Fruit fly (Drosophila melanogaster): Measurements from ENCODE around the gene Ctl2.

Gene Ctl2

DNA sequence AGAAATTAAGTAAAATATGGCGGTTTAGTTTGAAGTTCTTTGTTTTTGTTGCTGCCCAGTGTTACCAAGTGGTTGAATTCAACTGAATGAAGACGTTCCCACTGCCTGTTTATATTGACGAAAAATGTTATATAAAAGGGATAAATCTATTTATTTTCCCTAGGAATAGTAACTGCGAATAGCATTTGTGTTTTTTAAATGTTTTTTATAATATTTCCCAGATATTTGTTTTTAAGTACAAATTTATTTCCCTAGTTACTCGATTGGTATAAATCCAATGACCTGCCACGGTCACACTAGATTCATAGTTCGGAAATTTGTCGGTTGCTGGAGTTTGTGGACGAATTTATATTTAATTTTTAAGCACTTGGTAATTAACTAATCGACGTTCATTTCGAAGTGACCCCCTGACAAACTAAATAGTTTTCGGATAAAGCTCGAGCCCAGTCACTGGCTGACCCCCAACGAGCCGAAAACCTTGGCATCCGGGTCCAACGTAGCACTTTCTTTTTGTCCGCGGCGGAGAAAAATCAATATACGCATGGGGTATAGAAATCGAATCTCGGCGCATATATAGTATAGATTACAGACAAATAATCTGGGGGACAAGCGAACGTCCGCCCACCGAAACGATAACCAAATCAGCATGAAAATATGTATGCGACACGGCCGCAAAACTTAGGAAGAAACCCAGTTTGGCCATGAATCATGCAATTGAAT lies 7.9 kb downstream of the Ctl2 start, which contains the start of the genes dgt6 and Vha100-1:
Gene dgt6, minus strand, starts transcription at position 71 of the 720 bp plus-strand sequence.
Gene Vha100-1, plus strand, starts transcription at position 292 of the 720 bp plus-strand sequence.
- peak; percentile 43; the same call in 1 of the 3 replicates for TF ChIP-seq Dbx (GFP tag; IDR thresholded peaks at IDR 0.05)
- no peak for TF ChIP-seq CG10543 (GFP tag; optimal IDR thresholded peaks at IDR 0.05)
- TF ChIP-seq CG5180 (GFP tag; optimal IDR thresholded peaks at IDR 0.05) = no peak
- no peak for TF ChIP-seq kah (GFP tag; optimal IDR thresholded peaks at IDR 0.05)
- TF ChIP-seq Jarid2 (GFP tag; optimal IDR thresholded peaks at IDR 0.05) = peak; percentile 32
- no peak for TF ChIP-seq Mrtf (GFP tag; IDR thresholded peaks at IDR 0.05)
- no peak for TF ChIP-seq ara (GFP tag; IDR thresholded peaks at IDR 0.05)
- no peak for TF ChIP-seq lmd (GFP tag; IDR thresholded peaks at IDR 0.05)
- no peak for TF ChIP-seq CG6854 (GFP tag; optimal IDR thresholded peaks at IDR 0.05)
- no peak for TF ChIP-seq CG6765 (GFP tag; optimal IDR thresholded peaks at IDR 0.05)
- TF ChIP-seq Dref (GFP tag; IDR thresholded peaks at IDR 0.05) = peak; percentile 30; the same call in 1 of the 2 replicates
- peak; percentile 4 for TF ChIP-seq exex (tag; optimal IDR thresholded peaks at IDR 0.05)
- TF ChIP-seq insv (GFP tag; optimal IDR thresholded peaks at IDR 0.05) = peak in 1 of 2 experiments; percentile 13
- TF ChIP-seq Hmx (GFP tag; optimal IDR thresholded peaks at IDR 0.05) = no peak
- peak; percentile 38 for TF ChIP-seq BEAF-32 (GFP tag; optimal IDR thresholded peaks at IDR 0.05)
- no peak for TF ChIP-seq CG4282 (GFP tag; optimal IDR thresholded peaks at IDR 0.05)
- no peak for TF ChIP-seq Bteb2 (GFP tag; optimal IDR thresholded peaks at IDR 0.05)
- peak; percentile 22 for TF ChIP-seq CG10654 (GFP tag; optimal IDR thresholded peaks at IDR 0.05)
- TF ChIP-seq Nf-YC (tag; optimal IDR thresholded peaks at IDR 0.05) = no peak
- no peak for TF ChIP-seq slbo (GFP tag; IDR thresholded peaks at IDR 0.05)
- peak; percentile 11 for TF ChIP-seq Elba2 (GFP tag; optimal IDR thresholded peaks at IDR 0.05)
- peak; percentile 6 for TF ChIP-seq CG17186 (GFP tag; optimal IDR thresholded peaks at IDR 0.05)
- TF ChIP-seq klu (GFP tag; IDR thresholded peaks at IDR 0.05) = no peak
- peak; percentile 88 for TF ChIP-seq CG14710 (tag; optimal IDR thresholded peaks at IDR 0.05)
- TF ChIP-seq Scr (GFP tag; IDR thresholded peaks at IDR 0.05; ENCODE audit: partially characterized antibody) = peak; percentile 27; the same call in 1 of the 2 replicates
- no peak for TF ChIP-seq lov (optimal IDR thresholded peaks at IDR 0.05)
- TF ChIP-seq lov (GFP tag; IDR thresholded peaks at IDR 0.05) = 0 out of 3 replicates have a peak, but pooled peaks have one; percentile 11
- TF ChIP-seq gfzf (GFP tag; optimal IDR thresholded peaks at IDR 0.05) = peak; percentile 84
- TF ChIP-seq CG12155 (GFP tag; optimal IDR thresholded peaks at IDR 0.05) = peak; percentile 24
- TF ChIP-seq Six4 (GFP tag; optimal IDR thresholded peaks at IDR 0.05) = no peak
- TF ChIP-seq CG13287 (GFP tag; IDR thresholded peaks at IDR 0.05; ENCODE audit: partially characterized antibody) = peak; percentile 58; the same call in 1 of the 2 replicates
- no peak for TF ChIP-seq CG9215 (GFP tag; IDR thresholded peaks at IDR 0.05)
- no peak for TF ChIP-seq CG31441 (GFP tag; IDR thresholded peaks at IDR 0.05)
- no peak for TF ChIP-seq CG1024 (GFP tag; IDR thresholded peaks at IDR 0.05)
- TF ChIP-seq ham (GFP tag; IDR thresholded peaks at IDR 0.05) = no peak
- peak in 1 of 2 experiments; percentile 61 for TF ChIP-seq Pdp1 (GFP tag; optimal IDR thresholded peaks at IDR 0.05)
- no peak for TF ChIP-seq sc (optimal IDR thresholded peaks at IDR 0.05)
- TF ChIP-seq sc (GFP tag; optimal IDR thresholded peaks at IDR 0.05) = no peak
- TF ChIP-seq GATAe (GFP tag; conservative IDR thresholded peaks at IDR 0.05) = no peak
- TF ChIP-seq ems (GFP tag; optimal IDR thresholded peaks at IDR 0.05) = peak; percentile 35
- peak; percentile 65 for TF ChIP-seq MBD-R2 (GFP tag; IDR thresholded peaks at IDR 0.05)
- TF ChIP-seq Fer3 (tag; optimal IDR thresholded peaks at IDR 0.05) = peak; percentile 6
- peak; percentile 62 for TF ChIP-seq CG15514 (GFP tag; optimal IDR thresholded peaks at IDR 0.05)
- TF ChIP-seq CG12104 (GFP tag; optimal IDR thresholded peaks at IDR 0.05) = no peak
- TF ChIP-seq Doc2 (GFP tag; IDR thresholded peaks at IDR 0.05) = no peak
- no peak for TF ChIP-seq CG31365 (tag; optimal IDR thresholded peaks at IDR 0.05)
- TF ChIP-seq CG9932 (GFP tag; IDR thresholded peaks at IDR 0.05) = 0 out of 2 replicates have a peak, but pooled peaks have one; percentile 21
- no peak for TF ChIP-seq ro (GFP tag; IDR thresholded peaks at IDR 0.05)
- TF ChIP-seq CG3838 (GFP tag; optimal IDR thresholded peaks at IDR 0.05) = no peak
- TF ChIP-seq lola (GFP tag; optimal IDR thresholded peaks at IDR 0.05) = peak in 1 of 3 experiments; percentile 26
